Fruit fly (Drosophila melanogaster): Measurements from ENCODE around the gene ScsbetaG.

The ScsbetaG gene

DNA sequence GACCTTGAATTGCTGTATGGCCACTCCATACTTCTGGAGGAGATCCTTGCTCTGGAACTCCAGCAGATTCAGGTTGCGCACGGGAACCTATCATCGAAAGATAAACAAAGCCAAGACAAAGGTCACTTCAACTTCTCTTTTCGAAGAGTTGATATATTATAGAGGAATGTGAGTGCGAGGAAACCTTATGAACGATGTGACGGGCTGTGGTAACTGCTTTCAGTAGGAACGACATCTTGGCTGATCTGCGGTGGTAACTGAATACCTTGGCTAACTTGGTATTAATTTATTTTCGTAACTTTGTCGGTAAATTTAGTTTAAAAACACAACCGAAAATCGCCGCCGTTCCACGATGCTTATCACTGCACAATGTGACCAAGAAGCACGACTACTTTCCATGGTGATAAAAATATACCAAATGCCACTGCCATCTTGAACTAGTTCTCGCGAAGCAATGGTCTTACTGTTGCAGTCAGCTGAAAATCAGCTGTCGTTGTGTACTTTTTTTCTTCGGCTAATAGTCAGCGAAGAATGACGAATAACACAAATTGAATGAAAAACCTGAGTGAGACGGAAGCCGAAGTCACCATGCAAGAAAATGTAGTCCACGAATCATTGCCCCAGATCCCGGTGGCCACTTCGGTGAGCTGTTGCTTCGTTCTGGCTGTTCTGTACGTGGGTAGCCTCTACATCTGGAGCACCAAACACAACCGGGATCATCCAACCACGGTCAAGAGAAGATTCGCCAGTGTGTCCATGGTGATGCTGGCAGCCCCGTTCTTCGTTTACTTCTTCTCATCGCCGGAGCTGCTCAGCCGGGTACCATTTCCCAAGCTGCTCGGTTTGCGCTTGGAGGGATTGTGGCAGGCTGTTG, at the start of gene ScsbetaG, which contains the start of gene Sras (continued):
- peak; percentile 47 for TF ChIP-seq BEAF-32 (GFP tag; optimal IDR thresholded peaks at IDR 0.05)
- no peak for TF ChIP-seq jumu (GFP tag; optimal IDR thresholded peaks at IDR 0.05)
- no peak for TF ChIP-seq fd64A (GFP tag; optimal IDR thresholded peaks at IDR 0.05)
- TF ChIP-seq Oaz (GFP tag; IDR thresholded peaks at IDR 0.05) = no peak
- TF ChIP-seq vvl (GFP tag; IDR thresholded peaks at IDR 0.05) = no peak
- TF ChIP-seq CG12071 (GFP tag; optimal IDR thresholded peaks at IDR 0.05) = no peak
- TF ChIP-seq fu2 (GFP tag; optimal IDR thresholded peaks at IDR 0.05) = no peak
- no peak for TF ChIP-seq CG11695 (GFP tag; IDR thresholded peaks at IDR 0.05)
- no peak for TF ChIP-seq unpg (GFP tag; optimal IDR thresholded peaks at IDR 0.05)
- no peak for TF ChIP-seq CG10543 (GFP tag; optimal IDR thresholded peaks at IDR 0.05)
- no peak for TF ChIP-seq danr (GFP tag; IDR thresholded peaks at IDR 0.05)
- TF ChIP-seq CG2116 (GFP tag; optimal IDR thresholded peaks at IDR 0.05) = peak; percentile 10
- no peak for TF ChIP-seq z (GFP tag; IDR thresholded peaks at IDR 0.05)
- no peak for TF ChIP-seq fd96Cb (tag; optimal IDR thresholded peaks at IDR 0.05)
- TF ChIP-seq CG34422 (GFP tag; IDR thresholded peaks at IDR 0.05) = peak; percentile 65; the same call in 1 of the 3 replicates
- TF ChIP-seq CG7556 (GFP tag; optimal IDR thresholded peaks at IDR 0.05) = no peak
- no peak for TF ChIP-seq CG10654 (GFP tag; optimal IDR thresholded peaks at IDR 0.05)
- TF ChIP-seq E2f2 (GFP tag; IDR thresholded peaks at IDR 0.05) = peak; percentile 75
- TF ChIP-seq CG7745 (tag; optimal IDR thresholded peaks at IDR 0.05) = no peak
- TF ChIP-seq Rfx (GFP tag; IDR thresholded peaks at IDR 0.05) = no peak
- TF ChIP-seq Hr78 (GFP tag; optimal IDR thresholded peaks at IDR 0.05) = peak in 1 of 2 experiments; percentile 14
- TF ChIP-seq dm (GFP tag; optimal IDR thresholded peaks at IDR 0.05) = peak; percentile 19
- no peak for TF ChIP-seq ranshi (GFP tag; IDR thresholded peaks at IDR 0.05)
- no peak for TF ChIP-seq CG43689 (GFP tag; IDR thresholded peaks at IDR 0.05)
- TF ChIP-seq ham (GFP tag; IDR thresholded peaks at IDR 0.05) = no peak
- no peak for TF ChIP-seq oc (tag; optimal IDR thresholded peaks at IDR 0.05)
- no peak for TF ChIP-seq Kr (GFP tag; optimal IDR thresholded peaks at IDR 0.05)
- TF ChIP-seq CG14050 (GFP tag; IDR thresholded peaks at IDR 0.05) = no peak
- no peak for TF ChIP-seq CG9727 (GFP tag; optimal IDR thresholded peaks at IDR 0.05)
- no peak for TF ChIP-seq CG15269 (tag; optimal IDR thresholded peaks at IDR 0.05)
- no peak for TF ChIP-seq MTF-1 (GFP tag; optimal IDR thresholded peaks at IDR 0.05; ENCODE audit: borderline replicate concordance)
- TF ChIP-seq gcm2 (GFP tag; optimal IDR thresholded peaks at IDR 0.05) = no peak
- TF ChIP-seq vfl (GFP tag; optimal IDR thresholded peaks at IDR 0.05) = no peak
- no peak; the same call in 1 of the 2 replicates for TF ChIP-seq GATAe (GFP tag; conservative IDR thresholded peaks at IDR 0.05)
- no peak for TF ChIP-seq tin (GFP tag; optimal IDR thresholded peaks at IDR 0.05)
- no peak for TF ChIP-seq CG2889 (GFP tag; IDR thresholded peaks at IDR 0.05)
- TF ChIP-seq tna (GFP tag; IDR thresholded peaks at IDR 0.05; ENCODE audit: partially characterized antibody) = no peak
- TF ChIP-seq CG10267 (tag; optimal IDR thresholded peaks at IDR 0.05) = no peak
- TF ChIP-seq unc-4 (GFP tag; IDR thresholded peaks at IDR 0.05; ENCODE audit: partially characterized antibody) = peak; percentile 51
- TF ChIP-seq fru (optimal IDR thresholded peaks at IDR 0.05) = no peak
- TF ChIP-seq CG10462 (GFP tag; optimal IDR thresholded peaks at IDR 0.05) = no peak
- no peak for TF ChIP-seq CkIIα-i1 (GFP tag; IDR thresholded peaks at IDR 0.05)
- TF ChIP-seq slou (GFP tag; optimal IDR thresholded peaks at IDR 0.05) = no peak
- no peak for TF ChIP-seq CG3281 (GFP tag; optimal IDR thresholded peaks at IDR 0.05)
- no peak for TF ChIP-seq cwo (GFP tag; optimal IDR thresholded peaks at IDR 0.05)
- TF ChIP-seq Dbx (GFP tag; IDR thresholded peaks at IDR 0.05) = no peak
- TF ChIP-seq Bdp1 (GFP tag; optimal IDR thresholded peaks at IDR 0.05) = no peak
- TF ChIP-seq psq (GFP tag; optimal IDR thresholded peaks at IDR 0.05) = no peak
- TF ChIP-seq Tbp (GFP tag; optimal IDR thresholded peaks at IDR 0.05) = no peak
- no peak for TF ChIP-seq Xrp1 (GFP tag; IDR thresholded peaks at IDR 0.05)

Measured in whole organism, embryonic.